Worm (Caenorhabditis elegans) whole organism, L1 larva: Measurements from ENCODE around the gene R07E5.11.

Experiments used
- C16A3.4 ChIP-seq: fragments of 150-350 bp; optimal IDR thresholded peaks from 2 replicates; lab custom pipeline; 2014; ENCODE audit warnings: missing biosample characterization, missing genetic modification characterization
- fkh-8 ChIP-seq: sonication (generic microtip); optimal IDR thresholded peaks from 2 replicates; lab custom pipeline; 2016; ENCODE audit warnings: mild to moderate bottlenecking, missing genetic modification characterization, missing compliant biosample characterization
- fos-1 ChIP-seq: fragments of 150-350 bp; optimal IDR thresholded peaks from 2 replicates; lab custom pipeline; 2014; ENCODE audit warnings: missing biosample characterization, missing genetic modification characterization
- lin-15B ChIP-seq: fragments of 150-350 bp; sonication (generic microtip); optimal IDR thresholded peaks from 3 replicates; lab custom pipeline; 2014; ENCODE audit warnings: missing biosample characterization, missing genetic modification characterization
- lin-35 ChIP-seq, 2 experiments: fragments of 150-350 bp; optimal IDR thresholded peaks; 2 replicates each; lab custom pipeline; 2014; ENCODE audit warnings: missing biosample characterization in 2 of 2, missing genetic modification characterization in 2 of 2, missing genetic modification reagents in 2 of 2
- lir-3 ChIP-seq: sonication (generic microtip); optimal IDR thresholded peaks from 2 replicates; lab custom pipeline; 2016; ENCODE audit warnings: mild to moderate bottlenecking, missing genetic modification characterization, moderate library complexity, missing compliant biosample characterization; ENCODE audit not compliant: poor library complexity
- nhr-12 ChIP-seq: sonication (generic microtip); optimal IDR thresholded peaks from 2 replicates; lab custom pipeline; 2017; ENCODE audit warnings: missing biosample characterization, missing genetic modification characterization
- nhr-76 ChIP-seq: sonication (generic microtip); optimal IDR thresholded peaks from 2 replicates; lab custom pipeline; 2017; ENCODE audit warnings: missing biosample characterization, missing genetic modification characterization
- nhr-77 ChIP-seq: fragments of 150-350 bp; optimal IDR thresholded peaks from 2 replicates; lab custom pipeline; 2014; ENCODE audit warnings: missing biosample characterization, missing genetic modification characterization
- pqm-1 ChIP-seq: sonication (generic microtip); optimal IDR thresholded peaks from 3 replicates; lab custom pipeline; 2017; ENCODE audit warnings: missing biosample characterization, missing genetic modification characterization
- unc-62 ChIP-seq: fragments of 150-350 bp; optimal IDR thresholded peaks from 2 replicates; lab custom pipeline; 2014; ENCODE audit warnings: missing biosample characterization, missing genetic modification reagents, missing genetic modification characterization
- zag-1 ChIP-seq: fragments of 150-350 bp; optimal IDR thresholded peaks from 2 replicates; lab custom pipeline; 2014; ENCODE audit warnings: missing biosample characterization, missing genetic modification characterization
- zip-4 ChIP-seq: fragments of 200-800 bp; sonication (Bioruptor generic); optimal IDR thresholded peaks from 2 replicates; lab custom pipeline; 2018; ENCODE audit warnings: mild to moderate bottlenecking, missing genetic modification characterization, moderate library complexity, missing compliant biosample characterization

DNA sequence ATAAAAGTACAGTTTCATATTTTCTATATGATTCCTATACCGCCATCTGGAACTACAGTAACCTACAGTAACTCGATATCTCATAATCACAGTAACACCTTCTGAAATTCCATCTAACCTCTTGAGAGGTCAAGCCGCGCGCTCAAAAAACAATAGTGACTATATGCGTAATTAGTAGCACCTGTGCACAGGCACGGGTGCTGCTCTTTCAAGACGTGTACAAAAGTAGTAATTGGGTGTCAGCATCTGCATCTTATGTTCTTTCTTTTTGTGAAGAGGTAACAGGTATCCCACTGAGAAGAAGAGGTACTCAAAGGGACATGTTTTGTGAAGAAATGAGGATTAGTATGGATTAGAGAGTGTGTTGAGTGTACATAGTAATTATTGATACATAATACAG, 46.3 kb upstream of the R07E5.11 start:
- TF ChIP-seq unc-62 (GFP tag; lab: Kevin White, UChicago) = no peak
- no peak for TF ChIP-seq nhr-12 (tag; lab: Kevin White, UChicago)
- no peak for TF ChIP-seq lin-35 (GFP tag; optimal IDR thresholded peaks at IDR 0.05; lab: Kevin White, UChicago)
- no peak for TF ChIP-seq nhr-77
- TF ChIP-seq C16A3.4 = no peak
- TF ChIP-seq lir-3 = no peak
- no peak for TF ChIP-seq zag-1 (tag; lab: Kevin White, UChicago)
- TF ChIP-seq fos-1 (tag; lab: Kevin White, UChicago) = no peak
- TF ChIP-seq lin-15B (tag; lab: Kevin White, UChicago) = no peak
- no peak for TF ChIP-seq pqm-1 (tag; lab: Kevin White, UChicago)
- TF ChIP-seq zip-4 (GFP tag; lab: Kevin White, UChicago) = no peak
- no peak for TF ChIP-seq fkh-8
- no peak for TF ChIP-seq nhr-76 (tag; lab: Kevin White, UChicago)
